Fruit fly (Drosophila melanogaster) ovary, adult (tissue): ENCODE measurements around the gene Snx21.

Experiments used
- CG17801 ChIP-seq: fragments of 200-800 bp; optimal IDR thresholded peaks from 2 replicates; lab custom pipeline; 2019; ENCODE audit warnings: missing biosample characterization, mild to moderate bottlenecking, missing genetic modification characterization, moderate library complexity; ENCODE audit not compliant: partially characterized antibody

Snx21 gene

DNA sequence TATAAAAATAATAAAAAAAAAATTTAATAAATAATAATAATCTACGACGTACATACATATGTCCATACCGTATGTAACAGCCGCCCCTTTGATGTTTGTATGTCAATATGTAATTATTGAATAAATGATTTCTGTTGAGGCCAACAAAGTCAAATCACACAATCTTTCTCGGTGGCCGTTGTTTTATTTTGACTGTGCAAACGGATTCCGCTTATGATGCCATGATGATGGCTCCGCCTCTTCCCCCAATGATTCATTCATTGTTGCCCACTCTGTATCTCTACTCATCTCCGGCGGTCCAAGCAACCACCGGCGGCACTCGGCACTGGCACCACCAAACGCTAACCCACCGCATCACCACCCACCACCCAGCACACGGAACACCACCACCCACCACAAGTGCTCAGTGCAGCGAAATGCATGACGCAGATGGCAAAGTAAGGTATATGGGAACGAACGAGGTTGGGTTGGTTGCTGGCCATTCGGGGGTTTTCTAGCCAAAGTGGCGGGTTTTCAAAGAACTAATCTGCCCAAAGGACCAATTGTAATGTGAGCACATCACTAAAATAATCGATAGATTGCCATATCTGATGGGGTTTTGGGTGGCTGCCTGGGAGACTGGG lies 16.2 kb downstream of the Snx21 start:
- peak; percentile 10 for TF ChIP-seq CG17801 (GFP tag; lab: Kevin White, UChicago)

DNA sequence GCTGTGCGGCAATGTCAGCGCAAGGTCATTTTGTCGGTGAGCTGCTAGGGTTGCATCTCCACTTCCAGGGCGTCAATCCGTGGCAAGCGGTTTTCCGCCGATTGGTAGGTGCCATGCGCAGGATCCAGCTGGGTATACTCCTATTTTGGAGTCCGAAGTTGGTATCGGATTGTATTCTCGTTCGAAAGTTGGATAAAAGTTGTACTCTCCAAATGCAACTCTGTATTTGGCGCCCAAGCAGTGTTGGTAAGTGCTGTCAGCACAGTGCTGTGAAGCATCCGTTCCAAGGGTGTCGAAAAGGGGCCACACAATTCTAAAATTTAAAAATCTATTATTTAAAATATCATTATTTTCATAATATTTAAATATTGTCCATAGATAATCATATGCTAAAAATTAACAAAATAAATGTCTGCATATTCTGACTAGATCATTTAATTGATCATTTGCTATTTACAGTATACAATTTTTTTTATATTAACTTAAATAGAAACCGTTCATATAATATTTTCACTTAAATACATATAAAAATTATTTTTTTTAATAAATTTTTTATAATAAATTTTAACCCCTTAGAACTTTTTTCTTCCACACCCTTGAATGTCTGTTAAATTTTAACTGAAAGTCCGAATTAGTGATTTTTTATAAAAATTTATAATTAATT lies 16.9 kb downstream of the Snx21 start:
- peak; percentile 95 for TF ChIP-seq CG17801 (GFP tag; lab: Kevin White, UChicago)

DNA sequence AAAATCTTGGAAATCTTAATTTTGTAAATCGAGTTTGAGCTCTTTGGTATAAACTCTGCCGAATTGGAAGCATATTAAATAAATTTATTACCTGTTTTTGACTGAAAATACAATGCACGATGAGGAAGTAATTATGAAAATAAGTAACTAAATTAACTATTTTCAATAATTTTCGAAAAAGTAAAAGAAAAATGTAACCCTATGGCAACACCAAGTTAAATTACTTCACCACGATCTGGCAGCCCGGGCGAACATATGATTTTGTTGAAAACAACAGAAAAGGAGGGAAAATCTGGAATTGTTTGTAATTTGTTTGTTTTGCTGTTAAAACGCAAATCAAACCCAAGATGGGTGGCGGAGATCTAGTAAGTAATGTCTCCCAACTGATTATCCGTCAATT lies 20.6 kb downstream of the Snx21 start, which contains the start of the genes CG9961 and Cwc25:
Gene CG9961, minus strand, starts transcription at position 83 of the 400 bp plus-strand sequence.
Gene Cwc25, plus strand, starts transcription at position 247 of the 400 bp plus-strand sequence.
- TF ChIP-seq CG17801 (GFP tag; lab: Kevin White, UChicago) = no peak

DNA sequence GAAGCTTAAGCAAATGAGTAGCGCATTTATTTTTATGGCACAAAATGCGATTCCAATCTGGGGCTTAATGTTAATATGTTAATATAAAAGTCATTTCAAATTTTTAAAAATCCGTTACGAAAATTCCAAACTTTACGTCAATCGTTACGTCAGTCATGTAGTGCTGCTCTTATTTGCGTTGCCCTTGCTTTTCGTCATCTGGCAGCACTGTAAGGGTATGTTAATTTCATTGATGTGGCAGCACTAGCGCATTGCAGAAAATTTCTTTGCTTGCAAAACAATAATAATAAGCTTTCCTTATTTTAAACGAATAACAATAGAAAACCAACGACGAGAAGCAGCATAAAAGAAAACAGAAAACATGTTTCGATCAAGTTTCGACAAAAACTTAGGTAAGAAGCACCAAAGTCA lies 25.6 kb downstream of the Snx21 start, which contains the start of gene Hrs:
Gene Hrs, plus strand, starts transcription at position 167 of the 411 bp plus-strand sequence.
- peak; percentile 35 for TF ChIP-seq CG17801 (GFP tag; lab: Kevin White, UChicago)

DNA sequence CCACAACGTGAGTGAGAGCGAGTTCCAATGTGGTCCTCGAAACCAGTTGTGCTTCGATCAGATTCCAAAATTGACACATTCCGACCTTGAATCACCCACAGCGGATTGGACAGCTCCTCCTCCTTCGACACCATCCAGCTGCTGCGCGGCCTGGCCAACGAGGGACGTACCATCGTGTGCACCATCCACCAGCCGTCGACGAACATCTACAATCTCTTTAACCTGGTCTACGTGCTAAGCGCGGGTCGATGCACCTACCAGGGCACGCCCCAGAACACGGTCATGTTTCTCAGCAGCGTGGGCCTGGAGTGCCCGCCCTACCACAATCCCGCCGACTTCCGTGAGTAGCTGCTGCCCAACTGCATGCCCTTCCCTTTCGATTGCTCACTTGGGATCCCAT lies 27.9 kb downstream of the Snx21 start:
- TF ChIP-seq CG17801 (GFP tag; lab: Kevin White, UChicago) = no peak

DNA sequence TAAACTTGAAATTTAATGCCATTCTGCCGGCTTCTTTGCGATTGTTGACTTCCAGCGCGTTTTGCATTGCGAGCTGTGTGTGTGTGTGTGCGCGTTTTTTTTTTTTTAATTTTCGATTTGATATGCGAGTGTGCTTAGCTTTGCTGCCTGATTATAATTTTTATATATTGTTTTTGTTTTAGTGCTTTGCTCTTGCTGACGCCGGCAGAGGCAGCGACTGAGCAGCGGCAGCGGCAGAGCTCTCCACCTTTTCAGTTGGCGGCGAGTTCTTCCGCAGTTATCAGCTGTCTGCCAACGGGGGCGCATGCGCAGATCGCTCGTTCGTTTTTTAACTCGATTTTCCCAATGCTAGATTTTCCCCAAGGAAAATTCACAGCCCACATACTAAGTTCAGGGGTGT lies 29.9 kb downstream of the Snx21 start:
- TF ChIP-seq CG17801 (GFP tag; lab: Kevin White, UChicago) = no peak

DNA sequence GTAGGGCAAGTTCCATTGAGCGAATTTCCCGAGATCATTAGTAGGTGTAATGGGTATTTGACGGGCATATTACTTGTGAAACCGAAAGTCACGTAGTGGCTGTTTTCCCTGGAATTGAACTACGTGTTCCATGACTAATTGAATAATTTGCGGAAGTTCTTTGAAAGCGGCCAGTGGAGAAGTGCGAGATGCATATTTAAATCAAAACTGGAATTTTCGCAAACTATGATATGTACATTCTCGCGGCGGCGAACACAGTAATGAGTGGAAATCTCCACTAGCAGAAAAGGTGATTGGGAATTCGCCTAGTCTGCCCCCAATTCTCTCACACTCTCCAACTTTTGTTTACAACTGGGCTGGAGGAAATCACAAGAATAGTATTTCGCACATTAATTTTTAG lies 30.5 kb downstream of the Snx21 start:
- peak; percentile 21 for TF ChIP-seq CG17801 (GFP tag; lab: Kevin White, UChicago)

DNA sequence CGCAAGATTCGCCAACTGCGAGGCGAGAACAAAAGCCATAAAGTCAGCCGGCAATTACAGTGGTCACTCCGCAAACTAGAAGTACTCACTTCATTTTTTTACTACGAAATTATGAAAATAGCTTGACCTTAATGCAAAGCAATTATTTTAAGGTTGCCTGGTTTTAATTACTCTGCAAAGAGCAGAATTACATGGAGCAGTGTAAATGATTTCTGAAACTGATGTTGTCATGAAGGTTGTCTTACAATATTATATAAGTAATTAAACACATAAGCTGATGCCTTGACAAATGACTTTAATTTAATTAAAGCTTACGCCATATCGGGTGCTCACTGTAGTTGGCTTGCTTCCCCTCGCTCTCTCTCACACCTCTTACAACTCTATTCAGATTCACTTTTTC lies 31.2 kb downstream of the Snx21 start:
- peak; percentile 86 for TF ChIP-seq CG17801 (GFP tag; lab: Kevin White, UChicago)

DNA sequence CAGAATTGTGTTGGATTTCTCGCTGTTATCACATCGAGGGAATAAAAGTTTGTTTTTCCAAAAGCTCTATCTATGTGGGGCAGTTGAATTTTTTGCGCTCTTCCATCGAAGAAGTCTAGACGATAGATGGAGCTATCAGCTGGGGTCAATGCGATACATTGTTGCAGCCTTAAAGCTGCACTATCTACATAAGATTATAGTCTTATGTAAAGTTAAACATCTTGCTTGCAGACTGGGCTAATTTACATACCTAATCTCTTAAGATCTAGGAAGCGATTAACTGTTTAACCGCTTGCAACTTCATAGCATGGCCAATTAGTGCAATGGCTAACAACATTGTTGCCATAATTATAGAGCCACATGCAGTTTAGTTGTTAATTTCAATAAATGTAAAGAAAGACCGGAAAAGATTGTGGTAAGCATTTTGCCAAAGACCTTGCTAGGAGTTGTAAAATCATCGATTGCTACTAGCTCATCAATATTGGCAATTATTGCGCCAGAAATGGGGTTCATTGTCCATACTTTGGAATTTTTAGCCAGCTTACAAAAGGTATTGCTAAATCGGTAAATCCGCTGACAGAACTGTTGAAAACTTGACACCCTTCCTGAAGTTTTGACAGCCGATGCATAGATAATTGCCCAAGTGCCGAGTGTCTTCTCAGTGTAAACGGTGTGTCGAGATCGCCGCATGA lies 33.2 kb downstream of the Snx21 start:
- TF ChIP-seq CG17801 (GFP tag; lab: Kevin White, UChicago) = no peak

DNA sequence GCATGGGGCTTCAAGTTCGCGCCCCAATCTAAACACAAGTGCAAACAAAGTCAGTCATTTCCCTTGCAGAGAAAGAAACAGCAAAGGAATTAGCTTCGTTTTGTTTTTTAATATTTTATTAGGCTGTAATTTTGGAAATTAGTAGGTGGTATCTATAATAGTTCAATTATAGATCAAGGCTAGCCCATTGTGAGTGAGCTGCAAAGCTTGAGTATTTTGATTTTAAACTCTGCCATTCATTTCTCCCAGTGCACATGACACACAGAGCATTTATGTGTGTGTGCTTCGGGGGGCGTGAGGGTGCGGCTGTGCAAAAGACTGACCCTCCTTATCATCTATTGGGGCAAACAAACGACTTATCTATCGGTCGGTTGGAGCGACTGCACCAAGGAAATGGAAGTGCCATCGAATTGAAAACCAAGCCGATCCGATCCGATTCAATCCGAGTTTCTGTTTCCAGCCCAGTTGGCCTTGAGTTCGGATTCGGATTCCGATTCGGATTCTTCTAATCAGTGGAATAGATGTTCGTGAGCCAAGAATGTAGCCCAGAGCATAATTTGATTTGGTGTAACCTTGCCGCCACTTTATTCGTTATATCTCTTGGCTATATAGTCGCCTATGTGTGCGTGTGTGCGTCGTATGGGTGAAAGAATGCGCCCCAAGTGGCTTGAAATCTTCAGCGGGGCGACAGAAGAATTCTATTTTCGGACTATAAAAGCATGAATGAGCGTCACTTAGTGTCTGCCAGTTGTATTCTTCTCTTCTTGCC lies 33.9 kb downstream of the Snx21 start:
- TF ChIP-seq CG17801 (GFP tag; lab: Kevin White, UChicago) = no peak

DNA sequence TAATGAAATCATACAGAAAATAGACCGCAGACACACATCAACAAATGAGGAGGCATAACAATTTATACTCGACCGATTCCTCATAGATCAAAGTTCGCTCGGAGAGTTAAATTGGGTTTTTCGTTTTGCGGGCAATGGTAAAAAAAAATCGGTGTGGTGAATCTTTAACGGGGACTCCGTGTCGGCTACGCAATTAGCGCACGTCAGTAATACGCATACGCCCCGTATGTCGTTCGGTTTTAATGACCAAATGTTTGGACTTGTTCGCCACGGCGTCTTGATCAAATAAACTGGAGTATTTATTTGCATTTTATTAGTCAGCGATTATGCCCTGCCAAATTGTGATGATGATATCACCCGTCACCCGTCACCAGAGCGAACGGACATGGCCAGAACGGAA lies 34.7 kb downstream of the Snx21 start:
- TF ChIP-seq CG17801 (GFP tag; lab: Kevin White, UChicago) = no peak

DNA sequence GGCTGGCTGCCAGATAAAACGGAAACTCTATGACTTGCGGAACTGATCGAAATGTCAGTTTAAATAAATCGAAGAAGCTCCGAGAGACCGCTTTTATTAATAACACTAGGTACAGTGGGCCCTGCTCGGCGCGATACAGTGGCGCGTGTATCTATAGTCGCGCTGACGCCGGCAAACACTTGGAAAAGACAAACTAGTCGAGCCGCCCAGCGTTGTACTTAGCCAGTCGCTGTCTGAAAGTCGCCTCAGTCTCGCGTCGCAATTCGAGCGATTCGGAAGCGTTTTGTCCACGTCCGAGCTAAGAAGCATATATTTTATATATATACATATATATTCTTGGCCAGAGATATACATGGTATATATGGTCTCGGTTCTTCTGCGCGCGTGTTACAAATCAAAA lies 35.6 kb downstream of the Snx21 start:
- TF ChIP-seq CG17801 (GFP tag; lab: Kevin White, UChicago) = no peak

DNA sequence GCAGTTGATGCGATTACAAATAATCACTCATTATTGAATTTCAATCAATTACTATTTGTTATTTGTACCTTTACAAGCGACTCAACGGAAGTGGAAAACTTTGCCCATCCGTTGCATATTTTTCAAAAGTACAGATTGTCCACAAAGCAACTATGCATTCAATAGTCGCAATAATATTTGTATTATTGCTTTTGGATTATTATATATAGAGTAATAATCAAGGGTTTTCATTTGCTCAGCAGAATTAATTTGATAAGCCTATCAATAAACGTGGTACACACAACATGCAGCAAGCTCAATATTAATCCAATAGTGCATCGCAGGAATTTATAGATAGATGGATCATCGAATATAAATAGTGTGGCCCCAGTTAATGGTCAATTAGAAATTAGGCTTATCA lies 36.9 kb downstream of the Snx21 start:
- TF ChIP-seq CG17801 (GFP tag; lab: Kevin White, UChicago) = no peak

DNA sequence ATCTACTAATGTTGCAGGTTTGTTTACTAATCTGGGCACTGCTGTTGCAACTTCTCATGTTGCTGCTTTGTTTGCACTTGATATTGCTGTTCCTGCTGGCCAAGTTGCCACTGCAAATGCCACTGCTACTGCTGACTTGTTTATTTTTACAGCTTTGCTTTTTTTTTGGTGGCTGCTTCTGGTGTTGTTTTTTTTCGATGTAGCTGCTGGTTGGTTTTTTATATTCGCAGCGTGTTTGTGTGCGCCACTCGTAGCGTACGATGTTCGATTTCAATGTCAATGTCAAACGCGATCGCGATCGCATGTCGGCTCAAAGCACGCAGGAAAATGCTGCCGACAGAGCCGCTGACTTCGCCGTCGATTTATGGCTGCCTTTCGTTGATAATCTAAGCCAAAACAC lies 37.7 kb downstream of the Snx21 start:
- TF ChIP-seq CG17801 (GFP tag; lab: Kevin White, UChicago) = no peak

DNA sequence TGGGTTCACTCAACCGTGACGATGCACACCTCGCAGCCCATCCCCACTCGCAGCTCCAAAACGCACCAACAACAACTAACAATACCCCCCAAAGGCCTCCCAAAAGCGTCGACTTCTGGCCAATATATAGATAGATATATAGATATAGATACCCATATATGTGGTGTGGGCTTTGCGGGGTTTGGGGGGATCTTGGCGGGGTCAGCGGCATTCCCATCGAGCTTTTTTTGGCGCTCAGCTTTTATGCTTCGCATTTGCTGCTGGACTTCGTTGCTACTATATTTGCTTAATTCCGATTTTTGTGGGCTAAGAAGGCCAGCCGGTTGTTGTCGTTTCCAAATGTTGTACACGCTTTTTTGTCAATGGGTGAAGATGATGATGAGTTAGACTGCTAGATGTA lies 38.1 kb downstream of the Snx21 start:
- no peak for TF ChIP-seq CG17801 (GFP tag; lab: Kevin White, UChicago)
